Worm (Caenorhabditis elegans): Measurements from ENCODE around the gene ddr-1.

DNA sequence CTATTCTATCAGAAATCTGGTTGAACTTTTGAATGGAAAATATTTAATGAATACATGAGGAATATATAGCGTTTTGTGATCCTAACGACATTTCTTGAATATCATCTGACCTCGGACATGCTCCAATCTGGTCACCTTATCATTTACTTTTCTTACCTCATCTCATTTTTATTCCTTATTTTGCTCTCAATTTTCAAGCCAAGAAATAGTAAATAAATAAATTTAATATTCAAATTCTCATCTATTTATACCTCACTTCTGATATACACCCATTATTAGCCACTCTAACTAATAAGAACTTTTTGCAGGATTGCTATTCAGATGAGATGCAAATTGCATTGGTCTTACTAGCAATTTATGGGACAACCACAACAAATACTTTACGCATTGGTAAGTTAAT lies at the start of gene ddr-1:
- TF ChIP-seq ama-1 (optimal IDR thresholded peaks at IDR 0.05), result no peak
- TF ChIP-seq unc-55 (GFP tag; optimal IDR thresholded peaks at IDR 0.05), result no peak
- no peak for TF ChIP-seq F13H6.1 (tag; optimal IDR thresholded peaks at IDR 0.05)
